Worm (Caenorhabditis elegans): ENCODE results near the gene C14A6.12.

The C14A6.12 gene

ce11 chrV:18134378-18134777 lies 28.1 kb downstream of the C14A6.12 start, which contains the start of gene Y37H2A.7:
Y37H2A.7 (minus strand) TSS chrV:18134478.
- no peak for TF ChIP-seq sox-2 (GFP tag; IDR thresholded peaks at IDR 0.05)
- no peak for TF ChIP-seq ceh-9 (tag; optimal IDR thresholded peaks at IDR 0.05)
- TF ChIP-seq K02D7.2 (tag; optimal IDR thresholded peaks at IDR 0.05), result no peak
- TF ChIP-seq K09A11.1 (tag; optimal IDR thresholded peaks at IDR 0.05; ENCODE audit: insufficient read depth), result no peak
- no peak for TF ChIP-seq npax-4 (tag; optimal IDR thresholded peaks at IDR 0.05)

- TF ChIP-seq ceh-30 (tag; optimal IDR thresholded peaks at IDR 0.05), result no peak
- TF ChIP-seq C08G9.2 (tag; optimal IDR thresholded peaks at IDR 0.05), result no peak
- TF ChIP-seq T23F11.4 (GFP tag; optimal IDR thresholded peaks at IDR 0.05), result no peak
- no peak for TF ChIP-seq rnt-1 (tag; optimal IDR thresholded peaks at IDR 0.05)
- TF ChIP-seq nhr-232 (tag; optimal IDR thresholded peaks at IDR 0.05), result no peak
- no peak for TF ChIP-seq hlh-15 (tag; optimal IDR thresholded peaks at IDR 0.05)
- TF ChIP-seq ahr-1 (tag; optimal IDR thresholded peaks at IDR 0.05), result no peak
- no peak for TF ChIP-seq ceh-34 (tag; optimal IDR thresholded peaks at IDR 0.05)
- TF ChIP-seq zip-5 (tag; optimal IDR thresholded peaks at IDR 0.05), result no peak
- no peak for TF ChIP-seq nhr-11 (tag; optimal IDR thresholded peaks at IDR 0.05)
- no peak for TF ChIP-seq F13H6.1 (tag; optimal IDR thresholded peaks at IDR 0.05)
- TF ChIP-seq pat-9 (tag; optimal IDR thresholded peaks at IDR 0.05), result no peak
- TF ChIP-seq hlh-6 (tag; optimal IDR thresholded peaks at IDR 0.05), result no peak
- no peak for TF ChIP-seq dve-1 (tag; optimal IDR thresholded peaks at IDR 0.05)
These were observed 29.3 kb downstream of the C14A6.12 start, which contains the start of gene Y37H2A.18 for ce11 chrV:18133177-18133576. Y37H2A.18 (minus strand) TSS chrV:18133277.

ce11 chrV:18131049-18131448 lies 31.4 kb downstream of the C14A6.12 start, which contains the start of gene Y37H2A.12:
Y37H2A.12 (minus strand) TSS chrV:18131129.
- TF ChIP-seq fkh-6 (tag; optimal IDR thresholded peaks at IDR 0.05), result no peak
- TF ChIP-seq unc-3 (GFP tag; conservative IDR thresholded peaks at IDR 0.05), result no peak
- no peak for TF ChIP-seq unc-3 (tag; optimal IDR thresholded peaks at IDR 0.05)
- no peak for TF ChIP-seq tbx-2 (tag; optimal IDR thresholded peaks at IDR 0.05)
- TF ChIP-seq nhr-232 (tag; optimal IDR thresholded peaks at IDR 0.05), result no peak
- no peak for TF ChIP-seq ceh-22 (tag; optimal IDR thresholded peaks at IDR 0.05)
- TF ChIP-seq mec-3 (tag; optimal IDR thresholded peaks at IDR 0.05; ENCODE audit: borderline replicate concordance), result no peak
- no peak for TF ChIP-seq ttx-3 (tag; optimal IDR thresholded peaks at IDR 0.05)
- no peak for TF ChIP-seq rnt-1 (tag; optimal IDR thresholded peaks at IDR 0.05)
- no peak for TF ChIP-seq hlh-30 (tag; optimal IDR thresholded peaks at IDR 0.05; ENCODE audit: insufficient read depth)
- TF ChIP-seq nhr-11 (tag; optimal IDR thresholded peaks at IDR 0.05), result no peak

ce11 chrV:18129663-18130272 lies 32.7 kb downstream of the C14A6.12 start:
- peak; percentile 55 for TF ChIP-seq ceh-48 (tag; optimal IDR thresholded peaks at IDR 0.05)

ce11 chrV:18128545-18128944 lies 33.9 kb downstream of the C14A6.12 start:
- no peak for TF ChIP-seq sdc-2 (tag; optimal IDR thresholded peaks at IDR 0.05)

ce11 chrV:18127192-18127591 lies 35.3 kb downstream of the C14A6.12 start, which contains the start of gene fbxa-211:
fbxa-211 (plus strand) TSS chrV:18127519.
- no peak for TF ChIP-seq ceh-6 (GFP tag; optimal IDR thresholded peaks at IDR 0.05)
- TF ChIP-seq sox-4 (tag; optimal IDR thresholded peaks at IDR 0.05), result no peak
- TF ChIP-seq ahr-1 (tag; optimal IDR thresholded peaks at IDR 0.05), result no peak
- TF ChIP-seq Y22D7AL.16 (tag; optimal IDR thresholded peaks at IDR 0.05), result no peak
- TF ChIP-seq mec-3 (tag; optimal IDR thresholded peaks at IDR 0.05; ENCODE audit: borderline replicate concordance), result no peak
- TF ChIP-seq elt-2 (tag; optimal IDR thresholded peaks at IDR 0.05), result no peak
- TF ChIP-seq ceh-18 (tag; optimal IDR thresholded peaks at IDR 0.05), result no peak
- TF ChIP-seq eyg-1 (tag; optimal IDR thresholded peaks at IDR 0.05), result no peak
- no peak for TF ChIP-seq ceh-48 (tag; optimal IDR thresholded peaks at IDR 0.05)
- no peak for TF ChIP-seq unc-3 (GFP tag; conservative IDR thresholded peaks at IDR 0.05)
- no peak for TF ChIP-seq unc-3 (tag; optimal IDR thresholded peaks at IDR 0.05)
- no peak for TF ChIP-seq fax-1 (tag; optimal IDR thresholded peaks at IDR 0.05)
- no peak for TF ChIP-seq hlh-13 (GFP tag; optimal IDR thresholded peaks at IDR 0.05)
- TF ChIP-seq ztf-16 (tag; optimal IDR thresholded peaks at IDR 0.05), result no peak
- TF ChIP-seq T23F11.4 (GFP tag; optimal IDR thresholded peaks at IDR 0.05), result no peak
- TF ChIP-seq ttx-3 (tag; optimal IDR thresholded peaks at IDR 0.05), result no peak
- TF ChIP-seq nhr-232 (tag; optimal IDR thresholded peaks at IDR 0.05), result no peak
- TF ChIP-seq unc-86 (tag; optimal IDR thresholded peaks at IDR 0.05), result no peak
- no peak for TF ChIP-seq odd-2 (tag; optimal IDR thresholded peaks at IDR 0.05)
